Fruit fly (Drosophila melanogaster) whole organism, embryonic: ENCODE measurements around the gene Bcat.

Experiments used
- Awh ChIP-seq: fragments of 200-800 bp; sonication (Bioruptor generic); IDR thresholded peaks from 2 replicates; pipeline ENCODE4, ENCODE4 v1.3.6; 2022; ENCODE audit warnings: missing biosample characterization, missing genetic modification characterization
- CG10565 ChIP-seq: fragments of 200-800 bp; sonication (Bioruptor generic); optimal IDR thresholded peaks from 3 replicates; lab custom pipeline; 2016; ENCODE audit warnings: missing biosample characterization, mild to moderate bottlenecking, missing genetic modification characterization
- CG10979 ChIP-seq: fragments of 200-800 bp; sonication (Bioruptor generic); optimal IDR thresholded peaks from 2 replicates; lab custom pipeline; 2018; ENCODE audit warnings: missing biosample characterization, mild to moderate bottlenecking, missing genetic modification characterization, moderate library complexity
- CG12236 ChIP-seq: fragments of 200-800 bp; sonication (Bioruptor generic); optimal IDR thresholded peaks from 2 replicates; lab custom pipeline; 2016; ENCODE audit warnings: missing biosample characterization, missing genetic modification characterization
- CG13123 ChIP-seq: fragments of 200-800 bp; sonication (Bioruptor generic); optimal IDR thresholded peaks from 2 replicates; lab custom pipeline; 2016; ENCODE audit warnings: missing biosample characterization, missing genetic modification characterization
- CG15479 ChIP-seq: fragments of 200-800 bp; sonication (Bioruptor generic); optimal IDR thresholded peaks from 3 replicates; lab custom pipeline; 2019; ENCODE audit warnings: missing biosample characterization, mild to moderate bottlenecking, missing genetic modification characterization, moderate library complexity
- CG15514 ChIP-seq: fragments of 200-800 bp; sonication (Bioruptor generic); optimal IDR thresholded peaks from 3 replicates; lab custom pipeline; 2017; ENCODE audit warnings: missing biosample characterization, missing genetic modification characterization, mild to moderate bottlenecking, moderate library complexity, missing genetic modification reagents
- CG17186 ChIP-seq: fragments of 200-800 bp; sonication (Bioruptor generic); optimal IDR thresholded peaks from 3 replicates; lab custom pipeline; 2017; ENCODE audit warnings: missing biosample characterization, missing genetic modification reagents, missing genetic modification characterization
- CG31388 ChIP-seq: fragments of 200-800 bp; sonication (Bioruptor generic); optimal IDR thresholded peaks from 2 replicates; lab custom pipeline; 2016; ENCODE audit warnings: missing biosample characterization, missing genetic modification characterization
- CG3281 ChIP-seq: fragments of 200-800 bp; sonication (Bioruptor generic); optimal IDR thresholded peaks from 3 replicates; lab custom pipeline; 2017; ENCODE audit warnings: missing biosample characterization, mild to moderate bottlenecking, missing genetic modification characterization
- CG3838 ChIP-seq: fragments of 200-800 bp; sonication (Bioruptor generic); optimal IDR thresholded peaks from 3 replicates; lab custom pipeline; 2016; ENCODE audit warnings: missing biosample characterization, missing genetic modification characterization
- CG4282 ChIP-seq: fragments of 200-800 bp; sonication (Bioruptor generic); optimal IDR thresholded peaks from 2 replicates; lab custom pipeline; 2016; ENCODE audit warnings: missing biosample characterization, missing genetic modification characterization
- CG8281 ChIP-seq: fragments of 200-800 bp; sonication (Bioruptor generic); optimal IDR thresholded peaks from 2 replicates; lab custom pipeline; 2018; ENCODE audit warnings: missing biosample characterization, mild to moderate bottlenecking, missing genetic modification characterization, moderate library complexity
- CG8924 ChIP-seq: fragments of 200-800 bp; optimal IDR thresholded peaks from 3 replicates; lab custom pipeline; 2019; ENCODE audit warnings: missing biosample characterization, mild to moderate bottlenecking, missing genetic modification characterization, moderate library complexity
- CG9215 ChIP-seq: fragments of 200-800 bp; sonication (Bioruptor generic); IDR thresholded peaks from 2 replicates; pipeline ENCODE4 v1.3.6; 2022; ENCODE audit warnings: missing biosample characterization, missing genetic modification characterization
- CG9609 ChIP-seq: fragments of 200-800 bp; sonication (Bioruptor generic); optimal IDR thresholded peaks from 3 replicates; lab custom pipeline; 2016; ENCODE audit warnings: missing biosample characterization, missing genetic modification characterization
- CG9727 ChIP-seq: fragments of 200-800 bp; sonication (Bioruptor generic); optimal IDR thresholded peaks from 3 replicates; lab custom pipeline; 2017; ENCODE audit warnings: missing biosample characterization, mild to moderate bottlenecking, missing genetic modification characterization
- Dip2 ChIP-seq: fragments of 200-800 bp; sonication (Bioruptor generic); IDR thresholded peaks from 2 replicates; pipeline ENCODE4 v1.3.6; 2022; ENCODE audit warnings: missing biosample characterization, missing genetic modification characterization
- Dip3 ChIP-seq: fragments of 200-800 bp; sonication (Bioruptor generic); optimal IDR thresholded peaks from 3 replicates; lab custom pipeline; 2016; ENCODE audit warnings: missing biosample characterization, missing genetic modification characterization
- Ets65A ChIP-seq: fragments of 200-800 bp; sonication (Bioruptor generic); peaks from one replicate; lab custom pipeline; 2016; ENCODE audit warnings: missing biosample characterization, missing genetic modification characterization
- HLH54F ChIP-seq: fragments of 200-800 bp; sonication (Bioruptor generic); optimal IDR thresholded peaks from 3 replicates; lab custom pipeline; 2016; ENCODE audit warnings: missing biosample characterization, missing genetic modification characterization
- HmgD ChIP-seq: fragments of 200-800 bp; sonication (Bioruptor generic); optimal IDR thresholded peaks from 3 replicates; lab custom pipeline; 2016; ENCODE audit warnings: missing biosample characterization, missing genetic modification characterization
- Hr3 ChIP-seq: fragments of 200-800 bp; sonication (Bioruptor generic); optimal IDR thresholded peaks from 3 replicates; lab custom pipeline; 2016; ENCODE audit warnings: missing biosample characterization, missing genetic modification characterization
- Lhr ChIP-seq: fragments of 200-800 bp; sonication (Bioruptor generic); optimal IDR thresholded peaks from 3 replicates; lab custom pipeline; 2017; ENCODE audit warnings: mild to moderate bottlenecking, missing biosample characterization, missing genetic modification reagents, missing genetic modification characterization
- NC2β ChIP-seq: fragments of 200-800 bp; sonication (Bioruptor generic); optimal IDR thresholded peaks from 2 replicates; lab custom pipeline; 2016; ENCODE audit warnings: missing biosample characterization, missing genetic modification characterization
- Pdp1 ChIP-seq, 2 experiments: fragments of 200-800 bp; sonication (Bioruptor generic); optimal IDR thresholded peaks; 3 replicates each; lab custom pipeline; 2016; ENCODE audit warnings: missing biosample characterization in 2 of 2, missing genetic modification characterization in 2 of 2, mild to moderate bottlenecking in 1 of 2, moderate library complexity in 1 of 2
- Side ChIP-seq: fragments of 200-800 bp; sonication (Bioruptor generic); optimal IDR thresholded peaks from 2 replicates; lab custom pipeline; 2016; ENCODE audit warnings: missing biosample characterization, missing genetic modification characterization
- Six4 ChIP-seq: fragments of 200-800 bp; sonication (Bioruptor generic); optimal IDR thresholded peaks from 2 replicates; lab custom pipeline; 2016; ENCODE audit warnings: missing biosample characterization, missing genetic modification characterization
- Sox100B ChIP-seq: fragments of 200-800 bp; sonication (Bioruptor generic); optimal IDR thresholded peaks from 3 replicates; lab custom pipeline; 2018; ENCODE audit warnings: missing biosample characterization, mild to moderate bottlenecking, missing genetic modification characterization
- Stat92E ChIP-seq, 3 experiments: fragments of >200 bp in 2 of 3; fragments of 200-800 bp in 1 of 3; sonication (Bioruptor generic) in 1 of 3; optimal IDR thresholded peaks; 2 replicates each; lab custom pipeline; 2017 to 2019; ENCODE audit warnings: missing biosample characterization in 3 of 3, missing genetic modification characterization in 3 of 3, mild to moderate bottlenecking in 1 of 3, moderate library complexity in 1 of 3
- TFAM ChIP-seq: fragments of 200-800 bp; sonication (Bioruptor generic); optimal IDR thresholded peaks from 2 replicates; lab custom pipeline; 2017; ENCODE audit warnings: missing biosample characterization, missing genetic modification characterization, inconsistent platforms
- corto ChIP-seq: fragments of 200-800 bp; sonication (Bioruptor generic); optimal IDR thresholded peaks from 2 replicates; lab custom pipeline; 2016; ENCODE audit warnings: missing biosample characterization, mild to moderate bottlenecking, missing genetic modification characterization, moderate library complexity
- cwo ChIP-seq: fragments of 200-800 bp; sonication (Bioruptor generic); optimal IDR thresholded peaks from 3 replicates; lab custom pipeline; 2017; ENCODE audit warnings: missing biosample characterization, missing genetic modification characterization, mild to moderate bottlenecking, moderate library complexity, missing genetic modification reagents
- dmrt99B ChIP-seq: fragments of 200-800 bp; sonication (Bioruptor generic); optimal IDR thresholded peaks from 2 replicates; lab custom pipeline; 2018; ENCODE audit warnings: missing biosample characterization, mild to moderate bottlenecking, missing genetic modification characterization, moderate library complexity
- en ChIP-seq: fragments of 200-800 bp; sonication (Bioruptor generic); optimal IDR thresholded peaks from 2 replicates; lab custom pipeline; 2016; ENCODE audit warnings: missing biosample characterization, missing genetic modification characterization
- esg ChIP-seq: fragments of 200-800 bp; sonication (Bioruptor generic); conservative IDR thresholded peaks from 2 replicates; pipeline ENCODE4 v1.3.6; 2022; ENCODE audit warnings: missing biosample characterization, missing genetic modification characterization
- ftz-f1 ChIP-seq: fragments of 200-800 bp; sonication (Bioruptor generic); optimal IDR thresholded peaks from 2 replicates; lab custom pipeline; 2016; ENCODE audit warnings: missing biosample characterization, missing genetic modification characterization
- gce ChIP-seq: fragments of 200-800 bp; sonication (Bioruptor generic); IDR thresholded peaks from 3 replicates; pipeline ENCODE4 v1.3.6; 2022; ENCODE audit warnings: missing biosample characterization, missing genetic modification characterization
- gfzf ChIP-seq: fragments of 200-800 bp; sonication (Bioruptor generic); optimal IDR thresholded peaks from 2 replicates; lab custom pipeline; 2016; ENCODE audit warnings: missing biosample characterization, mild to moderate bottlenecking, missing genetic modification characterization, moderate library complexity
- insv ChIP-seq, 2 experiments: fragments of 200-800 bp; sonication (Bioruptor generic); optimal IDR thresholded peaks; 3 replicates each; lab custom pipeline; 2016 to 2018; ENCODE audit warnings: missing biosample characterization in 2 of 2, missing genetic modification characterization in 2 of 2
- knrl ChIP-seq: fragments of 200-800 bp; sonication (Bioruptor generic); IDR thresholded peaks from 3 replicates; pipeline ENCODE4 v1.3.6; 2022; ENCODE audit warnings: missing biosample characterization, missing genetic modification characterization; ENCODE audit not compliant: partially characterized antibody
- nau ChIP-seq: fragments of 200-800 bp; sonication (Bioruptor generic); optimal IDR thresholded peaks from 3 replicates; lab custom pipeline; 2017; ENCODE audit warnings: missing biosample characterization, mild to moderate bottlenecking, missing genetic modification characterization, missing genetic modification reagents
- pzg ChIP-seq: fragments of 200-800 bp; sonication (Bioruptor generic); optimal IDR thresholded peaks from 3 replicates; lab custom pipeline; 2018; ENCODE audit warnings: missing biosample characterization, mild to moderate bottlenecking, missing genetic modification characterization, moderate library complexity
- sens-2 ChIP-seq: fragments of 200-800 bp; sonication (Bioruptor generic); IDR thresholded peaks from 2 replicates; pipeline ENCODE4 v1.3.6; 2022; ENCODE audit warnings: missing biosample characterization, missing genetic modification characterization
- seq ChIP-seq: fragments of 200-800 bp; sonication (Bioruptor generic); IDR thresholded peaks from 2 replicates; pipeline ENCODE4 v1.3.6; 2022; ENCODE audit warnings: missing biosample characterization, missing genetic modification characterization
- slp2 ChIP-seq: fragments of 200-800 bp; sonication (Bioruptor generic); optimal IDR thresholded peaks from 2 replicates; lab custom pipeline; 2016; ENCODE audit warnings: missing biosample characterization, missing genetic modification characterization
- tgo ChIP-seq: fragments of 200-800 bp; sonication (Bioruptor generic); IDR thresholded peaks from 3 replicates; pipeline ENCODE4 v1.3.6; 2022; ENCODE audit warnings: missing biosample characterization, missing genetic modification characterization
- tio ChIP-seq: fragments of 200-800 bp; sonication (Bioruptor generic); optimal IDR thresholded peaks from 2 replicates; lab custom pipeline; 2017; ENCODE audit warnings: missing biosample characterization, missing genetic modification characterization, inconsistent platforms
- usp ChIP-seq: fragments of >200 bp; optimal IDR thresholded peaks from 2 replicates; lab custom pipeline; 2017; ENCODE audit warnings: missing biosample characterization, missing genetic modification characterization

Bcat gene

DNA sequence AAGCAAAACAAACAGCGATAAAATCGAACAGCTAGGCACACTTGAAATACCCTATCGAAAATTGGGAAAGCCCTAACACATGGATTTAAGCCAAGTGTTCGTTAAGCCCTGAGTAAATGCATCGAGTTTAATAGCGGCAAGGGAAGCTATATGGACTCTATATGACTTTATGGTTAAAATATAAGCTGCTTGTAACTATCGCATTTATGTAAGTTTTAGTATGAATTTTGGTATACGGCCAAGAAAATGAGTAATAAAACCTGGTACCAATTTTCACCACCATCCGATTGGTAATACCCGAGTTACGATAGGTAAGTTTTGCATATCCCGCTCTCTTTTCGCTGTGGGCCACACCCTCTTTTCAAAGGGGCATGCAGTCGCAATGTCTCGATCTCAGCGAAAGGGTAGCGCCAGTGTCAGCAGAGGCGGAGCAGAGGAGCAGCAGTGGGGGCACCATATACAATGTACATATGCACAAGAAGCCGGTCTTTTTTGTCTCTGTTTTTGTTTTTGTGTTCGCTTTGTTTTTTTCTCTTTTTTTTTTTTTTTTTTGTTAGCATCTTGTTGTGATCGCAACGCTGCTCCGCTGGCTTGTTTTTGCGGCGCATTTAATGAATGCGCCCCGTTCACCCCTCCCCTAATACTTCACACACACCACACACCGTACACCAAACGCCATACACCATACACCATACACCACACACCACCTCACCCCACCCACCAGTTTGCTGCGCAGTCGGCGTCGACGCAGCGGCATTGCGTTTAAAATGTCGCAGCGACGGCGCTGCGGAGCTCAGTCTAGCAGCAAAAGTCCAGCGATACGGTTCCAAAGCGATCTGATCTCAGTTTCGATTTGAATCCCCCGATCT lies 7.5 kb downstream of the Bcat start, which contains the start of gene GstT4 (continued):
- no peak for TF ChIP-seq Six4 (GFP tag; lab: Kevin White, UChicago)
- TF ChIP-seq CG4282: no peak
- TF ChIP-seq TFAM: no peak
- no peak for TF ChIP-seq NC2β (GFP tag; lab: Kevin White, UChicago)
- TF ChIP-seq insv (GFP tag; optimal IDR thresholded peaks at IDR 0.05; lab: Kevin White, UChicago): no peak
- peak; percentile 17 for TF ChIP-seq CG15514 (GFP tag; lab: Kevin White, UChicago)
- peak; percentile 64 for TF ChIP-seq HLH54F (GFP tag; lab: Kevin White, UChicago)
- TF ChIP-seq tgo (GFP tag; lab: Robert Waterston, UW): peak; percentile 44; the same call in 2 of the 3 replicates
- TF ChIP-seq CG8924 (tag; lab: Kevin White, UChicago): peak; percentile 54
- no peak for TF ChIP-seq CG17186
- TF ChIP-seq Side (GFP tag; lab: Kevin White, UChicago): peak; percentile 36
- TF ChIP-seq Dip3 (GFP tag; lab: Kevin White, UChicago): peak; percentile 36
- peak; percentile 66 for TF ChIP-seq tio (GFP tag; lab: Kevin White, UChicago)
- no peak for TF ChIP-seq CG12236 (GFP tag; lab: Kevin White, UChicago)
- peak; percentile 1 for TF ChIP-seq CG3281 (GFP tag; lab: Kevin White, UChicago)
- TF ChIP-seq seq (GFP tag; lab: Robert Waterston, UW): no peak
- peak; percentile 68 for TF ChIP-seq Sox100B (GFP tag; lab: Kevin White, UChicago)
- peak; percentile 76 for TF ChIP-seq slp2 (GFP tag; lab: Kevin White, UChicago)
- TF ChIP-seq Pdp1 (GFP tag; optimal IDR thresholded peaks at IDR 0.05; lab: Kevin White, UChicago): peak; percentile 43 to 47
- TF ChIP-seq CG31388 (GFP tag; lab: Kevin White, UChicago): no peak
- TF ChIP-seq Hr3 (GFP tag; lab: Kevin White, UChicago): peak; percentile 42
- TF ChIP-seq usp (GFP tag; lab: Kevin White, UChicago): no peak
- peak; percentile 54 for TF ChIP-seq CG9215 (GFP tag; lab: Robert Waterston, UW)
- TF ChIP-seq dmrt99B (tag; lab: Kevin White, UChicago): peak; percentile 62
- peak; percentile 44 for TF ChIP-seq CG10979 (tag; lab: Kevin White, UChicago)
- TF ChIP-seq CG13123 (GFP tag; lab: Kevin White, UChicago): no peak
- TF ChIP-seq CG9609: peak; percentile 67
- TF ChIP-seq pzg (GFP tag; lab: Kevin White, UChicago): no peak
- TF ChIP-seq CG3838 (GFP tag; lab: Kevin White, UChicago): no peak
- TF ChIP-seq knrl (GFP tag; lab: Robert Waterston, UW): no peak
- peak; percentile 84 for TF ChIP-seq Ets65A (GFP tag; lab: Kevin White, UChicago)
- no peak for TF ChIP-seq sens-2 (GFP tag; lab: Robert Waterston, UW)
- no peak for TF ChIP-seq Lhr (GFP tag; lab: Kevin White, UChicago)
- peak; percentile 38 for TF ChIP-seq CG9727
- peak; percentile 15 for TF ChIP-seq HmgD (GFP tag; lab: Kevin White, UChicago)
- TF ChIP-seq Dip2 (GFP tag; lab: Robert Waterston, UW): no peak
- peak; percentile 72 for TF ChIP-seq corto (GFP tag; lab: Kevin White, UChicago)
- TF ChIP-seq gfzf (GFP tag; lab: Kevin White, UChicago): no peak
- no peak for TF ChIP-seq nau
- no peak for TF ChIP-seq Stat92E (GFP tag; optimal IDR thresholded peaks at IDR 0.05; lab: Kevin White, UChicago)
- peak; percentile 59; the same call in 1 of the 2 replicates for TF ChIP-seq Awh
- TF ChIP-seq cwo (GFP tag; lab: Kevin White, UChicago): no peak
- TF ChIP-seq en (GFP tag; lab: Kevin White, UChicago): no peak
- TF ChIP-seq ftz-f1 (GFP tag; lab: Kevin White, UChicago): no peak
- TF ChIP-seq esg: peak; percentile 17; the same call in 1 of the 2 replicates
- no peak for TF ChIP-seq CG10565 (GFP tag; lab: Kevin White, UChicago)
- TF ChIP-seq gce (GFP tag; lab: Robert Waterston, UW): no peak
- TF ChIP-seq CG15479: no peak
- no peak for TF ChIP-seq CG8281 (tag; lab: Kevin White, UChicago)
